Fruit fly (Drosophila melanogaster) whole organism: Measurements from ENCODE around the gene CG11842.

Experiments used
- EcR ChIP-seq, 2 experiments: fragments of >200 bp; optimal IDR thresholded peaks; 2 replicates each; lab custom pipeline; 2017; ENCODE audit warnings: missing biosample characterization in 2 of 2, missing genetic modification characterization in 2 of 2, missing genetic modification reagents in 2 of 2
- psq ChIP-seq: fragments of >200 bp; optimal IDR thresholded peaks from 2 replicates; lab custom pipeline; 2017

DNA sequence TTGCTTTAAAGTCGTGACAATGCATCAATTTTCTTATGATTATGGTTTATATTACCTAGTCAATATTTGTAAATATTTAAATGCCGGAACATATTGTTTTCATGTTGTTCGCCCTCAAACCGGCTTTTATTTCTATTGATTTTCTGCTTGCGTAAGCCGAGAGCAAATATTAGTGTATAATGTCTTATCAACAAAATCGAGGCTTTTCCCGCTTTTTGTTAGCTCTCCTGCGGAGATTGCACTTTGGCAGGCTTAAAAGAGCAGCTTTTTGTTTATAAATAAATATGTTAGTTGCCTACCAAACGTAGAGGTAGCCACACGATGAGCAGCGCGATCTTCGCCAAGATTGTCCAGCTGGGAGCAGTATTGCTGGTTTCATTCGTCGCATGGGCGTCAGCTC lies at the start of gene CG11842:
- TF ChIP-seq EcR (GFP tag; optimal IDR thresholded peaks at IDR 0.05; lab: Kevin White, UChicago) (no peak), psq (lab: Kevin White, UChicago) (no peak)
